Worm (Caenorhabditis elegans): ENCODE results near the gene F49E10.2.
A peak's percentile ranks its signal among the peaks of the same experiment; 100 is the strongest.

Gene F49E10.2

ce11 chrX:5848703-5849102, 41.5 kb upstream of the F49E10.2 start, which contains the start of gene atat-2 (continued):
- TF ChIP-seq unc-130 (GFP tag; optimal IDR thresholded peaks at IDR 0.05): no peak
- TF ChIP-seq dpl-1 (GFP tag; optimal IDR thresholded peaks at IDR 0.05): no peak
- TF ChIP-seq ZK546.5 (tag; optimal IDR thresholded peaks at IDR 0.05): no peak
- no peak for TF ChIP-seq lin-29 (GFP tag; IDR thresholded peaks at IDR 0.05)
- no peak for TF ChIP-seq lin-38 (GFP tag; IDR thresholded peaks at IDR 0.05)
- TF ChIP-seq lsy-2 (tag; optimal IDR thresholded peaks at IDR 0.05): peak; percentile 1 to 38
- TF ChIP-seq ceh-32 (tag; optimal IDR thresholded peaks at IDR 0.05; ENCODE audit: poor library complexity): no peak
- no peak for TF ChIP-seq Y75B8A.6 (GFP tag; IDR thresholded peaks at IDR 0.05)
- no peak for TF ChIP-seq zfp-3 (GFP tag; conservative IDR thresholded peaks at IDR 0.05)
- TF ChIP-seq aly-2 (tag; optimal IDR thresholded peaks at IDR 0.05): no peak
- no peak for TF ChIP-seq ctbp-1 (GFP tag; IDR thresholded peaks at IDR 0.05)
- TF ChIP-seq mep-1 (tag; optimal IDR thresholded peaks at IDR 0.05): peak; percentile 12
- no peak for TF ChIP-seq lin-13 (GFP tag; optimal IDR thresholded peaks at IDR 0.05)
- no peak for TF ChIP-seq mxl-2 (GFP tag; conservative IDR thresholded peaks at IDR 0.05)
- no peak for TF ChIP-seq nhr-11 (tag; optimal IDR thresholded peaks at IDR 0.05)
- TF ChIP-seq ama-1 (optimal IDR thresholded peaks at IDR 0.05): no peak
- TF ChIP-seq pha-4 (GFP tag; IDR thresholded peaks at IDR 0.05): no peak
- no peak for TF ChIP-seq pha-4 (tag; optimal IDR thresholded peaks at IDR 0.05)
- TF ChIP-seq hlh-30 (tag; optimal IDR thresholded peaks at IDR 0.05; ENCODE audit: insufficient read depth): peak; percentile 59
- TF ChIP-seq fkh-10 (GFP tag; optimal IDR thresholded peaks at IDR 0.05): no peak
- TF ChIP-seq ZK337.2 (GFP tag; IDR thresholded peaks at IDR 0.05): no peak
- TF ChIP-seq egl-27 (tag; optimal IDR thresholded peaks at IDR 0.05): no peak
- TF ChIP-seq saeg-2 (GFP tag; IDR thresholded peaks at IDR 0.05): no peak
- no peak for TF ChIP-seq mes-2 (tag; optimal IDR thresholded peaks at IDR 0.05; ENCODE audit: poor library complexity, severe bottlenecking)
- no peak for TF ChIP-seq lin-39 (tag; optimal IDR thresholded peaks at IDR 0.05)
- TF ChIP-seq dmd-9 (GFP tag; IDR thresholded peaks at IDR 0.05): no peak
- no peak for TF ChIP-seq hif-1 (tag; optimal IDR thresholded peaks at IDR 0.05)
- TF ChIP-seq set-16 (GFP tag; IDR thresholded peaks at IDR 0.05): no peak
- TF ChIP-seq nhr-77 (tag; optimal IDR thresholded peaks at IDR 0.05): no peak
- TF ChIP-seq madf-5 (GFP tag; IDR thresholded peaks at IDR 0.05): no peak
- no peak for TF ChIP-seq lin-1 (GFP tag; IDR thresholded peaks at IDR 0.05)
- TF ChIP-seq tra-1 (GFP tag; IDR thresholded peaks at IDR 0.05): no peak
- TF ChIP-seq hmg-1.1 (GFP tag; IDR thresholded peaks at IDR 0.05): no peak
- TF ChIP-seq daf-8 (GFP tag; IDR thresholded peaks at IDR 0.05): no peak
- TF ChIP-seq dve-1 (tag; optimal IDR thresholded peaks at IDR 0.05; ENCODE audit: insufficient read depth): no peak
- TF ChIP-seq unc-39 (tag; optimal IDR thresholded peaks at IDR 0.05): no peak
- no peak for TF ChIP-seq F10B5.3 (tag; optimal IDR thresholded peaks at IDR 0.05)
- TF ChIP-seq nhr-102 (tag; optimal IDR thresholded peaks at IDR 0.05): no peak
- TF ChIP-seq lir-3 (tag; optimal IDR thresholded peaks at IDR 0.05): no peak
- no peak for TF ChIP-seq spr-3 (GFP tag; optimal IDR thresholded peaks at IDR 0.05)
- no peak for TF ChIP-seq dmd-6 (GFP tag; IDR thresholded peaks at IDR 0.05)
- no peak for TF ChIP-seq R02D3.7 (tag; optimal IDR thresholded peaks at IDR 0.05)
- peak; percentile 20 for TF ChIP-seq nhr-6 (tag; optimal IDR thresholded peaks at IDR 0.05)
- no peak for TF ChIP-seq dmd-8 (GFP tag; IDR thresholded peaks at IDR 0.05)
- no peak for TF ChIP-seq ceh-20 (GFP tag; IDR thresholded peaks at IDR 0.05)
- TF ChIP-seq skn-1 (tag; optimal IDR thresholded peaks at IDR 0.05): no peak
- TF ChIP-seq vab-7 (GFP tag; IDR thresholded peaks at IDR 0.05): no peak
- no peak for TF ChIP-seq zfp-2 (tag; optimal IDR thresholded peaks at IDR 0.05)
- no peak for TF ChIP-seq ceh-28 (tag; optimal IDR thresholded peaks at IDR 0.05)
- TF ChIP-seq egl-43 (GFP tag; IDR thresholded peaks at IDR 0.05): no peak
- TF ChIP-seq zip-11 (GFP tag; IDR thresholded peaks at IDR 0.05): no peak
- no peak for TF ChIP-seq snpc-1.2 (GFP tag; IDR thresholded peaks at IDR 0.05)
- TF ChIP-seq attf-4 (tag; optimal IDR thresholded peaks at IDR 0.05): no peak
